Worm (Caenorhabditis elegans): ENCODE results near the gene srsx-24.

DNA sequence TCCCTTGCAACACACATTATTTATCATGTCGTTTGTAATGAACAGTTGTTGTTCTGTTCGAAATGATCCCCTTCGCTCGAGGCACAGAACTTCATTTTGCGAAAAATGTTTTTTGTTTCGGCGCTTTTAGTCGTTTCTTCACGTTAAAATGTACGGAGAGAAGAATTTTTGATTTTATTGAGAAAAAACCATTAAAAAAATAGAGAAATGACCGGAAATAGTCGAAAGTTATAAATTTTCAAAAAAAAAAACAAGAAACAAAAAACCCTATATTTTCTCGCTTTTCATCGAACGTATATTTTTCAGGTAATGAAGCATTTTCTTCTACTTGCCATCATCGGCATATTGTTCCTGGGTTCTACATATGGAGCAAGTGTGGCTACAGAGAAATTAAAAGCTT is 47.0 kb downstream of the srsx-24 start, which contains the start of gene F10G2.1:
- TF ChIP-seq unc-62 (GFP tag; optimal IDR thresholded peaks at IDR 0.05) (no peak), ztf-11 (tag; optimal IDR thresholded peaks at IDR 0.05) (no peak), cnd-1 (tag; optimal IDR thresholded peaks at IDR 0.05) (no peak), unc-39 (tag; optimal IDR thresholded peaks at IDR 0.05) (no peak), snpc-4 (tag; optimal IDR thresholded peaks at IDR 0.05) (no peak)
